Worm (Caenorhabditis elegans) whole organism, L3 larva: ENCODE measurements around the gene F58F12.4.

Source experiments
- nhr-76 ChIP-seq: fragments of 150-350 bp; sonication (generic microtip); optimal IDR thresholded peaks from 5 replicates; lab custom pipeline; 2014; ENCODE audit warnings: missing biosample characterization, missing genetic modification characterization
- snpc-4 ChIP-seq: fragments of 150-350 bp; optimal IDR thresholded peaks from 2 replicates; lab custom pipeline; 2014; ENCODE audit warnings: missing biosample characterization, missing genetic modification characterization

ce11 chrII:6351887-6352286 is 34.7 kb upstream of the F58F12.4 start, which contains the start of gene C32D5.10:
- no peak for TF ChIP-seq snpc-4 (tag; lab: Kevin White, UChicago)
- TF ChIP-seq nhr-76 (tag; lab: Kevin White, UChicago): no peak
